Fruit fly (Drosophila melanogaster) whole organism, embryonic: ENCODE results near the gene CG32260.

Experiments
- Atf3 ChIP-seq: fragments of 200-800 bp; sonication (Bioruptor generic); optimal IDR thresholded peaks from 3 replicates; lab custom pipeline; 2016; ENCODE audit warnings: missing biosample characterization, missing genetic modification characterization
- B-H2 ChIP-seq: fragments of 200-800 bp; sonication (Bioruptor generic); optimal IDR thresholded peaks from 2 replicates; lab custom pipeline; 2018; ENCODE audit warnings: missing biosample characterization, mild to moderate bottlenecking, missing genetic modification characterization
- CG11723 ChIP-seq: fragments of 200-800 bp; sonication (Bioruptor generic); optimal IDR thresholded peaks from 2 replicates; lab custom pipeline; 2017; ENCODE audit warnings: missing biosample characterization, mild to moderate bottlenecking, missing genetic modification characterization
- CG12942 ChIP-seq: fragments of 200-800 bp; sonication (Bioruptor generic); optimal IDR thresholded peaks from 3 replicates; lab custom pipeline; 2016; ENCODE audit warnings: missing biosample characterization, missing genetic modification characterization
- CG15514 ChIP-seq: fragments of 200-800 bp; sonication (Bioruptor generic); optimal IDR thresholded peaks from 3 replicates; lab custom pipeline; 2017; ENCODE audit warnings: missing biosample characterization, missing genetic modification characterization, mild to moderate bottlenecking, moderate library complexity, missing genetic modification reagents
- CG16813 ChIP-seq: fragments of 200-800 bp; sonication (Bioruptor generic); IDR thresholded peaks from 3 replicates; pipeline ENCODE4 v1.3.6; 2022; ENCODE audit warnings: missing biosample characterization, missing genetic modification characterization; ENCODE audit not compliant: partially characterized antibody
- CG17912 ChIP-seq: fragments of 200-800 bp; sonication (Bioruptor generic); optimal IDR thresholded peaks from 2 replicates; lab custom pipeline; 2018; ENCODE audit warnings: missing biosample characterization, mild to moderate bottlenecking, missing genetic modification characterization
- CG3838 ChIP-seq: fragments of 200-800 bp; sonication (Bioruptor generic); optimal IDR thresholded peaks from 3 replicates; lab custom pipeline; 2016; ENCODE audit warnings: missing biosample characterization, missing genetic modification characterization
- CG4820 ChIP-seq: fragments of 200-800 bp; sonication (Bioruptor generic); optimal IDR thresholded peaks from 3 replicates; lab custom pipeline; 2016; ENCODE audit warnings: missing biosample characterization, missing genetic modification characterization
- CG6254 ChIP-seq: fragments of 200-800 bp; sonication (Bioruptor generic); optimal IDR thresholded peaks from 3 replicates; lab custom pipeline; 2017; ENCODE audit warnings: mild to moderate bottlenecking, missing biosample characterization, missing genetic modification reagents, missing genetic modification characterization
- CG6654 ChIP-seq: fragments of 200-800 bp; sonication (Bioruptor generic); optimal IDR thresholded peaks from 2 replicates; lab custom pipeline; 2017; ENCODE audit warnings: missing biosample characterization, mild to moderate bottlenecking, missing genetic modification characterization
- CG6854 ChIP-seq: fragments of 200-800 bp; sonication (Bioruptor generic); optimal IDR thresholded peaks from 3 replicates; lab custom pipeline; 2017; ENCODE audit warnings: missing biosample characterization, mild to moderate bottlenecking, missing genetic modification characterization
- CG8281 ChIP-seq: fragments of 200-800 bp; sonication (Bioruptor generic); optimal IDR thresholded peaks from 2 replicates; lab custom pipeline; 2018; ENCODE audit warnings: missing biosample characterization, mild to moderate bottlenecking, missing genetic modification characterization, moderate library complexity
- CG8388 ChIP-seq: fragments of 200-800 bp; sonication (Bioruptor generic); optimal IDR thresholded peaks from 2 replicates; lab custom pipeline; 2019; ENCODE audit warnings: missing biosample characterization, mild to moderate bottlenecking, missing genetic modification characterization, moderate library complexity
- Deaf1 ChIP-seq: fragments of 200-800 bp; optimal IDR thresholded peaks from 3 replicates; lab custom pipeline; 2019; ENCODE audit warnings: missing biosample characterization, mild to moderate bottlenecking, missing genetic modification characterization, moderate library complexity
- Doc2 ChIP-seq: fragments of 200-800 bp; sonication (Bioruptor generic); IDR thresholded peaks from 2 replicates; pipeline ENCODE4 v1.3.6; 2022; ENCODE audit warnings: missing biosample characterization, missing genetic modification characterization
- Fer1 ChIP-seq: fragments of 200-800 bp; sonication (Bioruptor generic); optimal IDR thresholded peaks from 2 replicates; lab custom pipeline; 2017; ENCODE audit warnings: missing biosample characterization, mild to moderate bottlenecking, missing genetic modification characterization
- Lhr ChIP-seq: fragments of 200-800 bp; sonication (Bioruptor generic); optimal IDR thresholded peaks from 3 replicates; lab custom pipeline; 2017; ENCODE audit warnings: mild to moderate bottlenecking, missing biosample characterization, missing genetic modification reagents, missing genetic modification characterization
- MBD-R2 ChIP-seq: fragments of 200-800 bp; sonication (Bioruptor generic); IDR thresholded peaks from 2 replicates; pipeline ENCODE4 v1.3.6; 2022; ENCODE audit warnings: missing biosample characterization, missing genetic modification characterization
- Mrtf ChIP-seq: fragments of 200-800 bp; sonication (Bioruptor generic); IDR thresholded peaks from 3 replicates; pipeline ENCODE4 v1.3.6; 2022; ENCODE audit warnings: missing biosample characterization, missing genetic modification characterization
- Myb ChIP-seq: fragments of 200-800 bp; sonication (Bioruptor generic); optimal IDR thresholded peaks from 2 replicates; lab custom pipeline; 2016; ENCODE audit warnings: missing biosample characterization, missing genetic modification characterization
- Neu2 ChIP-seq: fragments of 200-800 bp; sonication (Bioruptor generic); optimal IDR thresholded peaks from 3 replicates; lab custom pipeline; 2016; ENCODE audit warnings: missing biosample characterization, missing genetic modification characterization, borderline replicate concordance
- Nf-YA ChIP-seq: fragments of 200-800 bp; sonication (Bioruptor generic); IDR thresholded peaks from 2 replicates; pipeline ENCODE4 v1.3.6; 2022; ENCODE audit warnings: missing biosample characterization, missing genetic modification characterization
- Rx ChIP-seq: fragments of 200-800 bp; sonication (Bioruptor generic); IDR thresholded peaks from 2 replicates; pipeline ENCODE4 v1.3.6; 2022; ENCODE audit warnings: missing biosample characterization, missing genetic modification characterization
- chif ChIP-seq, 2 experiments: fragments of 200-800 bp; sonication (Bioruptor generic); optimal IDR thresholded peaks; 3 replicates each; lab custom pipeline; 2016; ENCODE audit warnings: missing biosample characterization in 2 of 2, missing genetic modification characterization in 2 of 2
- chinmo ChIP-seq: fragments of 200-800 bp; sonication (Bioruptor generic); IDR thresholded peaks from 4 replicates; pipeline ENCODE4 v1.3.6; 2022; ENCODE audit warnings: missing biosample characterization, missing genetic modification characterization; ENCODE audit not compliant: partially characterized antibody
- chn ChIP-seq: fragments of 200-800 bp; sonication (Bioruptor generic); optimal IDR thresholded peaks from 2 replicates; lab custom pipeline; 2016; ENCODE audit warnings: missing biosample characterization, missing genetic modification characterization
- ewg ChIP-seq: fragments of 200-800 bp; sonication (Bioruptor generic); optimal IDR thresholded peaks from 3 replicates; lab custom pipeline; 2017; ENCODE audit warnings: mild to moderate bottlenecking, missing biosample characterization, missing genetic modification reagents, missing genetic modification characterization
- hbn ChIP-seq: fragments of 200-800 bp; sonication (Bioruptor generic); IDR thresholded peaks from 2 replicates; pipeline ENCODE4 v1.3.6; 2022; ENCODE audit warnings: missing biosample characterization, missing genetic modification characterization; ENCODE audit not compliant: partially characterized antibody
- kah ChIP-seq: fragments of 200-800 bp; sonication (Bioruptor generic); optimal IDR thresholded peaks from 2 replicates; lab custom pipeline; 2018; ENCODE audit warnings: missing biosample characterization, mild to moderate bottlenecking, missing genetic modification characterization
- klu ChIP-seq: fragments of 200-800 bp; sonication (Bioruptor generic); IDR thresholded peaks from 2 replicates; pipeline ENCODE4 v1.3.6; 2022; ENCODE audit warnings: missing biosample characterization, missing genetic modification characterization
- knrl ChIP-seq: fragments of 200-800 bp; sonication (Bioruptor generic); IDR thresholded peaks from 3 replicates; pipeline ENCODE4 v1.3.6; 2022; ENCODE audit warnings: missing biosample characterization, missing genetic modification characterization; ENCODE audit not compliant: partially characterized antibody
- mld ChIP-seq: fragments of 200-800 bp; sonication (Bioruptor generic); IDR thresholded peaks from 3 replicates; pipeline ENCODE4 v1.3.6; 2022; ENCODE audit warnings: missing biosample characterization, missing genetic modification characterization; ENCODE audit not compliant: partially characterized antibody
- nerfin-1 ChIP-seq: fragments of 200-800 bp; sonication (Bioruptor generic); optimal IDR thresholded peaks from 3 replicates; lab custom pipeline; 2019; ENCODE audit warnings: missing biosample characterization, mild to moderate bottlenecking, missing genetic modification characterization, moderate library complexity
- onecut ChIP-seq: fragments of 200-800 bp; sonication (Bioruptor generic); IDR thresholded peaks from 2 replicates; pipeline ENCODE4 v1.3.6; 2022; ENCODE audit warnings: missing biosample characterization, missing genetic modification characterization
- p53 ChIP-seq: fragments of 200-800 bp; sonication (Bioruptor generic); optimal IDR thresholded peaks from 2 replicates; lab custom pipeline; 2016; ENCODE audit warnings: missing biosample characterization, missing genetic modification characterization
- run ChIP-seq: fragments of 200-800 bp; sonication (Bioruptor generic); optimal IDR thresholded peaks from 3 replicates; lab custom pipeline; 2018; ENCODE audit warnings: missing biosample characterization, mild to moderate bottlenecking, missing genetic modification characterization
- sd ChIP-seq: fragments of 200-800 bp; sonication (Bioruptor generic); optimal IDR thresholded peaks from 3 replicates; lab custom pipeline; 2018; ENCODE audit warnings: missing biosample characterization, mild to moderate bottlenecking, missing genetic modification characterization, moderate library complexity
- seq ChIP-seq: fragments of 200-800 bp; sonication (Bioruptor generic); IDR thresholded peaks from 2 replicates; pipeline ENCODE4 v1.3.6; 2022; ENCODE audit warnings: missing biosample characterization, missing genetic modification characterization
- sima ChIP-seq: fragments of 200-800 bp; sonication (Bioruptor generic); optimal IDR thresholded peaks from 2 replicates; lab custom pipeline; 2016; ENCODE audit warnings: missing biosample characterization, missing genetic modification characterization
- slou ChIP-seq: fragments of 200-800 bp; sonication (Bioruptor generic); optimal IDR thresholded peaks from 3 replicates; lab custom pipeline; 2016; ENCODE audit warnings: missing biosample characterization, missing genetic modification characterization
- sr ChIP-seq: fragments of 200-800 bp; sonication (Bioruptor generic); IDR thresholded peaks from 3 replicates; pipeline ENCODE4 v1.3.6; 2022; ENCODE audit warnings: missing biosample characterization, missing genetic modification characterization
- stwl ChIP-seq: fragments of 200-800 bp; sonication (Bioruptor generic); optimal IDR thresholded peaks from 3 replicates; lab custom pipeline; 2018; ENCODE audit warnings: missing biosample characterization, mild to moderate bottlenecking, missing genetic modification characterization, moderate library complexity
- trh ChIP-seq: fragments of 200-800 bp; sonication (Bioruptor generic); optimal IDR thresholded peaks from 2 replicates; lab custom pipeline; 2016; ENCODE audit warnings: missing biosample characterization, missing genetic modification characterization
- wek ChIP-seq: fragments of 200-800 bp; sonication (Bioruptor generic); optimal IDR thresholded peaks from 3 replicates; lab custom pipeline; 2018; ENCODE audit warnings: missing biosample characterization, mild to moderate bottlenecking, missing genetic modification characterization, moderate library complexity
- z ChIP-seq: fragments of 200-800 bp; sonication (Bioruptor generic); IDR thresholded peaks from 3 replicates; pipeline ENCODE4 v1.3.6; 2022; ENCODE audit warnings: missing biosample characterization, missing genetic modification characterization

The CG32260 gene

dm6 chr3L:4177981-4178562 lies 35.9 kb downstream of the CG32260 start, which contains the start of gene Teh4 (continued):
- peak; percentile 18 for TF ChIP-seq Deaf1 (tag; lab: Kevin White, UChicago)
- no peak for TF ChIP-seq Doc2 (GFP tag; lab: Robert Waterston, UW)
- peak; percentile 97 for TF ChIP-seq CG15514 (GFP tag; lab: Kevin White, UChicago)
- TF ChIP-seq run (tag; lab: Kevin White, UChicago), result no peak
- 0 out of 3 replicates have a peak, but pooled peaks have one; percentile 19 for TF ChIP-seq knrl (GFP tag; lab: Robert Waterston, UW)
- peak; percentile 72 for TF ChIP-seq CG4820 (GFP tag; lab: Kevin White, UChicago)

dm6 chr3L:4184563-4184962 lies 42.4 kb downstream of the CG32260 start, which contains the start of gene Teh3:
Gene Teh3, minus strand, starts transcription at chr3L:4184663.
- no peak for TF ChIP-seq CG8388
- no peak for TF ChIP-seq CG16813 (GFP tag; lab: Robert Waterston, UW)
- TF ChIP-seq Rx, result no peak
- TF ChIP-seq chn, result no peak
- TF ChIP-seq sr (GFP tag; lab: Robert Waterston, UW), result no peak
- TF ChIP-seq, all 482 proteins: peak for 0

- TF ChIP-seq CG11723 (no peak), nerfin-1 (peak; percentile 78), Nf-YA (no peak), Mrtf (GFP tag; lab: Robert Waterston, UW) (no peak), Atf3 (GFP tag; lab: Kevin White, UChicago) (no peak), B-H2 (GFP tag; lab: Kevin White, UChicago) (no peak), klu (GFP tag; lab: Robert Waterston, UW) (no peak), hbn (no peak), chinmo (GFP tag; lab: Robert Waterston, UW) (0 out of 4 replicates have a peak, but pooled peaks have one; percentile 25), Lhr (GFP tag; lab: Kevin White, UChicago) (no peak), kah (GFP tag; lab: Kevin White, UChicago) (no peak), stwl (tag; lab: Kevin White, UChicago) (no peak), mld (GFP tag; lab: Robert Waterston, UW) (0 out of 3 replicates have a peak, but pooled peaks have one; percentile 44), trh (GFP tag; lab: Kevin White, UChicago) (no peak), Neu2 (GFP tag; lab: Kevin White, UChicago) (no peak), MBD-R2 (0 out of 2 replicates have a peak, but pooled peaks have one; percentile 13), CG6654 (no peak), seq (GFP tag; lab: Robert Waterston, UW) (0 out of 2 replicates have a peak, but pooled peaks have one; percentile 29), CG17912 (no peak), CG8281 (no peak), CG3838 (GFP tag; lab: Kevin White, UChicago) (no peak), sima (GFP tag; lab: Kevin White, UChicago) (no peak), CG12942 (GFP tag; lab: Kevin White, UChicago) (no peak), ewg (GFP tag; lab: Kevin White, UChicago) (peak; percentile 94), Myb (GFP tag; lab: Kevin White, UChicago) (no peak), p53 (GFP tag; lab: Kevin White, UChicago) (no peak), slou (no peak), z (GFP tag; lab: Robert Waterston, UW) (no peak), sd (tag; lab: Kevin White, UChicago) (peak; percentile 69), onecut (peak; percentile 98), CG6254 (no peak), chif (GFP tag; optimal IDR thresholded peaks at IDR 0.05; lab: Kevin White, UChicago) (no peak), CG6854 (GFP tag; lab: Kevin White, UChicago) (no peak), Fer1 (no peak), wek (GFP tag; lab: Kevin White, UChicago) (no peak)
Measured at dm6 chr3L:4185259-4185658, 43.1 kb downstream of the CG32260 start.
